Comparison of ENCODE assay signal across 1 fruit fly cellular context in genomic region chr2L:8691292-8691975, dm6.
A peak's percentile ranks its signal among the peaks of the same experiment; 100 is the strongest.
TF ChIP-seq lines count a peak whose summit lies in the region.

No protein-coding gene starts in this region.

TF ChIP-seq in whole organism, embryonic, 481 proteins besides CTCF, POLR2A, EP300 and RAD21 (continued from another document and continues in another):
- TF ChIP-seq CG11398 (GFP tag; optimal IDR thresholded peaks at IDR 0.05; lab: Kevin White, UChicago) (peak; percentile 53), CG10147 (GFP tag; optimal IDR thresholded peaks at IDR 0.05; lab: Kevin White, UChicago) (peak; percentile 89), CG32532 (GFP tag; IDR thresholded peaks at IDR 0.05; lab: Robert Waterston, UW) (peak; percentile 70), pho (GFP tag; optimal IDR thresholded peaks at IDR 0.05; lab: Kevin White, UChicago) (peak; percentile 70), CG13123 (GFP tag; optimal IDR thresholded peaks at IDR 0.05; lab: Kevin White, UChicago) (peak; percentile 58), Nf-YA (GFP tag; IDR thresholded peaks at IDR 0.05; lab: Robert Waterston, UW) (no peak), CG12071 (GFP tag; optimal IDR thresholded peaks at IDR 0.05; lab: Kevin White, UChicago) (peak; percentile 18), Stat92E (GFP tag; optimal IDR thresholded peaks at IDR 0.05; lab: Kevin White, UChicago) (peak in 1 of 3 experiments; percentile 58), CG1647 (GFP tag; optimal IDR thresholded peaks at IDR 0.05; lab: Kevin White, UChicago) (peak; percentile 44), inv (GFP tag; IDR thresholded peaks at IDR 0.05; lab: Robert Waterston, UW; ENCODE audit: partially characterized antibody) (no peak), CG2889 (GFP tag; IDR thresholded peaks at IDR 0.05; lab: Robert Waterston, UW) (peak; percentile 63; the same call in 2 of the 3 replicates), HmgD (GFP tag; optimal IDR thresholded peaks at IDR 0.05; lab: Kevin White, UChicago) (no peak), zen (tag; optimal IDR thresholded peaks at IDR 0.05; lab: Kevin White, UChicago) (peak; percentile 55), Blimp-1 (GFP tag; optimal IDR thresholded peaks at IDR 0.05; lab: Kevin White, UChicago) (peak; percentile 87), bab2 (GFP tag; optimal IDR thresholded peaks at IDR 0.05; lab: Kevin White, UChicago) (peak; percentile 17), Aef1 (GFP tag; IDR thresholded peaks at IDR 0.05; lab: Robert Waterston, UW) (peak; percentile 49; the same call in 2 of the 3 replicates), CG17612 (GFP tag; IDR thresholded peaks at IDR 0.05; lab: Robert Waterston, UW) (peak; percentile 12; the same call in 1 of the 2 replicates), odd (GFP tag; optimal IDR thresholded peaks at IDR 0.05; lab: Kevin White, UChicago) (peak; percentile 87), B-H1 (GFP tag; IDR thresholded peaks at IDR 0.05; lab: Robert Waterston, UW) (peak; percentile 37; the same call in 2 of the 3 replicates), kah (GFP tag; optimal IDR thresholded peaks at IDR 0.05; lab: Kevin White, UChicago) (peak; percentile 82), scrt (GFP tag; optimal IDR thresholded peaks at IDR 0.05; lab: Kevin White, UChicago) (peak; percentile 75), CG18619 (GFP tag; optimal IDR thresholded peaks at IDR 0.05; lab: Kevin White, UChicago) (peak; percentile 92), Rfx (GFP tag; IDR thresholded peaks at IDR 0.05; lab: Robert Waterston, UW) (peak; percentile 75), CG11093 (GFP tag; IDR thresholded peaks at IDR 0.05; lab: Robert Waterston, UW) (0 out of 3 replicates have a peak, but pooled peaks have one; percentile 28), CG9437 (GFP tag; optimal IDR thresholded peaks at IDR 0.05; lab: Kevin White, UChicago) (peak; percentile 92), nom (GFP tag; optimal IDR thresholded peaks at IDR 0.05; lab: Kevin White, UChicago) (peak; percentile 79), tgo (GFP tag; IDR thresholded peaks at IDR 0.05; lab: Robert Waterston, UW) (peak; percentile 72; the same call in 2 of the 3 replicates), CG7987 (GFP tag; optimal IDR thresholded peaks at IDR 0.05; lab: Kevin White, UChicago) (peak; percentile 62), Dp (GFP tag; optimal IDR thresholded peaks at IDR 0.05; lab: Kevin White, UChicago) (no peak), shn (GFP tag; optimal IDR thresholded peaks at IDR 0.05; lab: Kevin White, UChicago) (peak; percentile 47), Eip74EF (GFP tag; optimal IDR thresholded peaks at IDR 0.05; lab: Kevin White, UChicago) (peak in 1 of 2 experiments; percentile 92), az2 (GFP tag; optimal IDR thresholded peaks at IDR 0.05; lab: Kevin White, UChicago) (peak; percentile 84), Bteb2 (GFP tag; optimal IDR thresholded peaks at IDR 0.05; lab: Kevin White, UChicago) (peak; percentile 54), CG17328 (GFP tag; IDR thresholded peaks at IDR 0.05; lab: Robert Waterston, UW) (peak; percentile 47; the same call in 1 of the 2 replicates), Side (GFP tag; optimal IDR thresholded peaks at IDR 0.05; lab: Kevin White, UChicago) (peak; percentile 57), CG17802 (tag; optimal IDR thresholded peaks at IDR 0.05; lab: Kevin White, UChicago) (no peak), CG1024 (GFP tag; IDR thresholded peaks at IDR 0.05; lab: Robert Waterston, UW) (no peak), bcd (GFP tag; optimal IDR thresholded peaks at IDR 0.05; lab: Kevin White, UChicago) (peak; percentile 88), abd-A (tag; optimal IDR thresholded peaks at IDR 0.05; lab: Kevin White, UChicago) (peak; percentile 96), CG3065 (GFP tag; optimal IDR thresholded peaks at IDR 0.05; lab: Kevin White, UChicago) (peak; percentile 19), CG4854 (GFP tag; optimal IDR thresholded peaks at IDR 0.05; lab: Kevin White, UChicago) (peak; percentile 62), CG18599 (GFP tag; optimal IDR thresholded peaks at IDR 0.05; lab: Kevin White, UChicago) (peak; percentile 83), CG9817 (tag; optimal IDR thresholded peaks at IDR 0.05; lab: Kevin White, UChicago) (peak; percentile 74), CG10321 (GFP tag; IDR thresholded peaks at IDR 0.05; lab: Robert Waterston, UW) (peak; percentile 30; the same call in 1 of the 2 replicates), Gug (GFP tag; IDR thresholded peaks at IDR 0.05; lab: Robert Waterston, UW) (peak; percentile 60; the same call in 2 of the 4 replicates), wek (GFP tag; optimal IDR thresholded peaks at IDR 0.05; lab: Kevin White, UChicago) (peak; percentile 27), CG1832 (GFP tag; optimal IDR thresholded peaks at IDR 0.05; lab: Kevin White, UChicago) (peak; percentile 71), CG12769 (tag; optimal IDR thresholded peaks at IDR 0.05; lab: Kevin White, UChicago) (peak; percentile 29), chif (GFP tag; optimal IDR thresholded peaks at IDR 0.05; lab: Kevin White, UChicago) (peak; percentile 57 to 60), Usf (GFP tag; optimal IDR thresholded peaks at IDR 0.05; lab: Kevin White, UChicago) (peak; percentile 58), Hr39 (optimal IDR thresholded peaks at IDR 0.05; lab: Kevin White, UChicago) (no peak), CG30020 (tag; optimal IDR thresholded peaks at IDR 0.05; lab: Kevin White, UChicago) (peak; percentile 74), CG1233 (GFP tag; optimal IDR thresholded peaks at IDR 0.05; lab: Kevin White, UChicago) (peak; percentile 84), Awh (GFP tag; IDR thresholded peaks at IDR 0.05; lab: Robert Waterston, UW) (0 out of 2 replicates have a peak, but pooled peaks have one; percentile 6), pita (GFP tag; optimal IDR thresholded peaks at IDR 0.05; lab: Kevin White, UChicago) (no peak), CG15073 (GFP tag; optimal IDR thresholded peaks at IDR 0.05; lab: Kevin White, UChicago) (peak; percentile 3), bbx (GFP tag; IDR thresholded peaks at IDR 0.05; lab: Robert Waterston, UW; ENCODE audit: partially characterized antibody) (no peak), Hr51 (GFP tag; optimal IDR thresholded peaks at IDR 0.05; lab: Kevin White, UChicago) (peak; percentile 41 to 94), CG13894 (tag; optimal IDR thresholded peaks at IDR 0.05; lab: Kevin White, UChicago) (peak; percentile 52), ewg (GFP tag; optimal IDR thresholded peaks at IDR 0.05; lab: Kevin White, UChicago) (peak; percentile 81), vvl (GFP tag; IDR thresholded peaks at IDR 0.05; lab: Robert Waterston, UW) (peak; percentile 85), Asciz (GFP tag; optimal IDR thresholded peaks at IDR 0.05; lab: Kevin White, UChicago) (peak; percentile 82), dmrt11E (tag; optimal IDR thresholded peaks at IDR 0.05; lab: Kevin White, UChicago) (peak; percentile 83), h (optimal IDR thresholded peaks at IDR 0.05; lab: Kevin White, UChicago) (no peak), wor (GFP tag; IDR thresholded peaks at IDR 0.05; lab: Robert Waterston, UW) (peak; percentile 47), Dfd (GFP tag; optimal IDR thresholded peaks at IDR 0.05; lab: Kevin White, UChicago) (no peak), chinmo (GFP tag; IDR thresholded peaks at IDR 0.05; lab: Robert Waterston, UW; ENCODE audit: partially characterized antibody) (peak; percentile 85), gsb-n (tag; optimal IDR thresholded peaks at IDR 0.05; lab: Kevin White, UChicago) (peak; percentile 84), nerfin-2 (GFP tag; IDR thresholded peaks at IDR 0.05; lab: Robert Waterston, UW; ENCODE audit: partially characterized antibody) (no peak), CG17912 (GFP tag; optimal IDR thresholded peaks at IDR 0.05; lab: Kevin White, UChicago) (peak; percentile 14), CG13624 (GFP tag; optimal IDR thresholded peaks at IDR 0.05; lab: Kevin White, UChicago) (peak; percentile 65), Vsx1 (GFP tag; optimal IDR thresholded peaks at IDR 0.05; lab: Kevin White, UChicago) (peak; percentile 74), CG16863 (GFP tag; optimal IDR thresholded peaks at IDR 0.05; lab: Kevin White, UChicago) (peak; percentile 48), insv (GFP tag; optimal IDR thresholded peaks at IDR 0.05; lab: Kevin White, UChicago) (peak in 1 of 2 experiments; percentile 22), Sox100B (GFP tag; optimal IDR thresholded peaks at IDR 0.05; lab: Kevin White, UChicago) (peak; percentile 96), chm (GFP tag; IDR thresholded peaks at IDR 0.05; lab: Robert Waterston, UW) (peak; percentile 73), fd102C (GFP tag; optimal IDR thresholded peaks at IDR 0.05; lab: Kevin White, UChicago) (no peak), ase (GFP tag; IDR thresholded peaks at IDR 0.05; lab: Robert Waterston, UW) (peak; percentile 45; the same call in 1 of the 3 replicates), CG1603 (tag; optimal IDR thresholded peaks at IDR 0.05; lab: Kevin White, UChicago) (peak; percentile 39), cad (GFP tag; optimal IDR thresholded peaks at IDR 0.05; lab: Kevin White, UChicago) (no peak), Hsf (GFP tag; optimal IDR thresholded peaks at IDR 0.05; lab: Kevin White, UChicago) (peak; percentile 80), CG9876 (GFP tag; optimal IDR thresholded peaks at IDR 0.05; lab: Kevin White, UChicago) (peak; percentile 23), sima (GFP tag; optimal IDR thresholded peaks at IDR 0.05; lab: Kevin White, UChicago) (no peak), ken (GFP tag; IDR thresholded peaks at IDR 0.05; lab: Robert Waterston, UW) (peak; percentile 23; the same call in 1 of the 3 replicates), lov (optimal IDR thresholded peaks at IDR 0.05; lab: Kevin White, UChicago) (no peak), lov (GFP tag; IDR thresholded peaks at IDR 0.05; lab: Robert Waterston, UW) (no peak), CG7963 (GFP tag; IDR thresholded peaks at IDR 0.05; lab: Robert Waterston, UW; ENCODE audit: partially characterized antibody) (no peak; the same call in 2 of the 3 replicates), row (GFP tag; IDR thresholded peaks at IDR 0.05; lab: Robert Waterston, UW) (peak; percentile 87), CG7786 (GFP tag; optimal IDR thresholded peaks at IDR 0.05; lab: Kevin White, UChicago) (peak; percentile 26), CG14014 (GFP tag; IDR thresholded peaks at IDR 0.05; lab: Robert Waterston, UW) (peak; percentile 72), NK7.1 (GFP tag; optimal IDR thresholded peaks at IDR 0.05; lab: Kevin White, UChicago) (peak; percentile 56), toy (GFP tag; IDR thresholded peaks at IDR 0.05; lab: Robert Waterston, UW) (no peak), CG15479 (GFP tag; optimal IDR thresholded peaks at IDR 0.05; lab: Kevin White, UChicago) (no peak), CG18262 (tag; optimal IDR thresholded peaks at IDR 0.05; lab: Kevin White, UChicago) (peak; percentile 97), Drgx (GFP tag; IDR thresholded peaks at IDR 0.05; lab: Robert Waterston, UW) (peak; percentile 59), sug (tag; optimal IDR thresholded peaks at IDR 0.05; lab: Kevin White, UChicago) (peak; percentile 87), D19B (GFP tag; optimal IDR thresholded peaks at IDR 0.05; lab: Kevin White, UChicago) (peak; percentile 89), Taf1 (GFP tag; IDR thresholded peaks at IDR 0.05; lab: Robert Waterston, UW) (no peak; the same call in 1 of the 2 replicates), Sox102F (GFP tag; optimal IDR thresholded peaks at IDR 0.05; lab: Kevin White, UChicago) (peak; percentile 87), CG11504 (tag; optimal IDR thresholded peaks at IDR 0.05; lab: Kevin White, UChicago) (peak; percentile 93), MESR4 (GFP tag; optimal IDR thresholded peaks at IDR 0.05; lab: Kevin White, UChicago) (no peak), CG4404 (GFP tag; IDR thresholded peaks at IDR 0.05; lab: Robert Waterston, UW) (peak; percentile 36), pb (GFP tag; optimal IDR thresholded peaks at IDR 0.05; lab: Kevin White, UChicago) (peak; percentile 66), Mrtf (GFP tag; IDR thresholded peaks at IDR 0.05; lab: Robert Waterston, UW) (peak; percentile 56; the same call in 2 of the 3 replicates), CG18764 (GFP tag; optimal IDR thresholded peaks at IDR 0.05; lab: Kevin White, UChicago) (peak; percentile 67), Med (GFP tag; lab: Kevin White, UChicago) (peak; percentile 84), CG31388 (GFP tag; optimal IDR thresholded peaks at IDR 0.05; lab: Kevin White, UChicago) (no peak), Oaz (GFP tag; IDR thresholded peaks at IDR 0.05; lab: Robert Waterston, UW) (peak; percentile 55; the same call in 1 of the 2 replicates), CG32767 (GFP tag; IDR thresholded peaks at IDR 0.05; lab: Robert Waterston, UW) (peak; percentile 68), ftz-f1 (GFP tag; optimal IDR thresholded peaks at IDR 0.05; lab: Kevin White, UChicago) (no peak), sna (GFP tag; IDR thresholded peaks at IDR 0.05; lab: Robert Waterston, UW; ENCODE audit: partially characterized antibody) (no peak), Hand (GFP tag; optimal IDR thresholded peaks at IDR 0.05; lab: Kevin White, UChicago) (peak; percentile 73), caup (GFP tag; optimal IDR thresholded peaks at IDR 0.05; lab: Kevin White, UChicago; ENCODE audit: severe bottlenecking) (peak; percentile 86), CG14965 (GFP tag; optimal IDR thresholded peaks at IDR 0.05; lab: Kevin White, UChicago; ENCODE audit: borderline replicate concordance) (no peak), CG8765 (GFP tag; IDR thresholded peaks at IDR 0.05; lab: Robert Waterston, UW) (no peak), zfh2 (GFP tag; optimal IDR thresholded peaks at IDR 0.05; lab: Kevin White, UChicago) (peak; percentile 24), onecut (GFP tag; IDR thresholded peaks at IDR 0.05; lab: Robert Waterston, UW) (peak; percentile 68), CG9609 (GFP tag; optimal IDR thresholded peaks at IDR 0.05; lab: Kevin White, UChicago) (peak; percentile 33), sd (tag; optimal IDR thresholded peaks at IDR 0.05; lab: Kevin White, UChicago) (peak; percentile 67), Dbx (GFP tag; IDR thresholded peaks at IDR 0.05; lab: Robert Waterston, UW) (peak; percentile 61; the same call in 1 of the 3 replicates), Hr3 (GFP tag; optimal IDR thresholded peaks at IDR 0.05; lab: Kevin White, UChicago) (peak; percentile 89), CG15601 (tag; optimal IDR thresholded peaks at IDR 0.05; lab: Kevin White, UChicago) (peak; percentile 91), dmrt99B (tag; optimal IDR thresholded peaks at IDR 0.05; lab: Kevin White, UChicago) (peak; percentile 94), NC2β (GFP tag; optimal IDR thresholded peaks at IDR 0.05; lab: Kevin White, UChicago) (peak; percentile 57), CG30403 (GFP tag; optimal IDR thresholded peaks at IDR 0.05; lab: Kevin White, UChicago) (peak; percentile 92), nau (GFP tag; optimal IDR thresholded peaks at IDR 0.05; lab: Kevin White, UChicago) (peak; percentile 86), oc (tag; optimal IDR thresholded peaks at IDR 0.05; lab: Kevin White, UChicago) (peak; percentile 65), al (GFP tag; IDR thresholded peaks at IDR 0.05; lab: Robert Waterston, UW) (peak; percentile 60)
